Worm (Caenorhabditis elegans) whole organism, L3 larva: ENCODE measurements around the gene F15B9.8.
"Not testable (repeated sequence)": the region's sequence is repeated elsewhere in the genome, so short reads cannot be mapped to it uniquely, and the experiment has no call there.

Experiments used
- aly-2 ChIP-seq: fragments of 150-350 bp; optimal IDR thresholded peaks from 2 replicates; lab custom pipeline; 2014; ENCODE audit warnings: missing biosample characterization, missing genetic modification characterization
- ama-1 ChIP-seq: fragments of 150-350 bp; optimal IDR thresholded peaks from 2 replicates; lab custom pipeline; 2018
- ceh-82 ChIP-seq: fragments of 150-350 bp; optimal IDR thresholded peaks from 2 replicates; lab custom pipeline; 2014; ENCODE audit warnings: missing biosample characterization, missing genetic modification characterization
- fos-1 ChIP-seq: fragments of 150-350 bp; optimal IDR thresholded peaks from 2 replicates; lab custom pipeline; 2014; ENCODE audit warnings: missing biosample characterization, missing genetic modification characterization
- nfya-1 ChIP-seq: sonication (generic microtip); optimal IDR thresholded peaks from 2 replicates; lab custom pipeline; 2017; ENCODE audit warnings: missing genetic modification characterization, mild to moderate bottlenecking, missing compliant biosample characterization, antibody characterized with exemption, moderate library complexity; ENCODE audit not compliant: insufficient read depth
- nhr-11 ChIP-seq: fragments of 150-350 bp; optimal IDR thresholded peaks from 2 replicates; lab custom pipeline; 2014; ENCODE audit warnings: missing biosample characterization, missing genetic modification characterization
- nhr-12 ChIP-seq: fragments of 150-350 bp; optimal IDR thresholded peaks from 2 replicates; lab custom pipeline; 2014; ENCODE audit warnings: missing biosample characterization, missing genetic modification characterization
- pqm-1 ChIP-seq: fragments of 150-350 bp; optimal IDR thresholded peaks from 2 replicates; lab custom pipeline; 2017; ENCODE audit warnings: missing biosample characterization, missing genetic modification characterization, inconsistent platforms
- snpc-4 ChIP-seq: fragments of 150-350 bp; optimal IDR thresholded peaks from 2 replicates; lab custom pipeline; 2014; ENCODE audit warnings: missing biosample characterization, missing genetic modification characterization
- tbx-2 ChIP-seq: sonication (generic microtip); optimal IDR thresholded peaks from 2 replicates; lab custom pipeline; 2016; ENCODE audit warnings: mild to moderate bottlenecking, missing genetic modification characterization, missing compliant biosample characterization
- unc-39 ChIP-seq: sonication (generic microtip); optimal IDR thresholded peaks from 4 replicates; lab custom pipeline; 2017; ENCODE audit warnings: missing biosample characterization, missing genetic modification characterization
- unc-62 ChIP-seq: fragments of 150-350 bp; sonication (generic microtip); optimal IDR thresholded peaks from 4 replicates; lab custom pipeline; 2014; ENCODE audit warnings: missing biosample characterization, missing genetic modification reagents, missing genetic modification characterization
- zag-1 ChIP-seq: fragments of 150-350 bp; optimal IDR thresholded peaks from 2 replicates; lab custom pipeline; 2014; ENCODE audit warnings: missing biosample characterization, missing genetic modification characterization

- TF ChIP-seq tbx-2 (peak; percentile 5), snpc-4 (peak; percentile 24), nfya-1 (tag; lab: Kevin White, UChicago) (peak; percentile 66), pqm-1 (tag; lab: Kevin White, UChicago) (peak; percentile 2)
- TF ChIP-seq unc-62; zag-1 (tag; lab: Kevin White, UChicago); unc-39 (tag; lab: Kevin White, UChicago); fos-1; aly-2; nhr-11 (tag; lab: Kevin White, UChicago); nhr-12 (tag; lab: Kevin White, UChicago); ama-1 (lab: Kevin White, UChicago); ceh-82 (tag; lab: Kevin White, UChicago): not testable (repeated sequence)
Measured at ce11 chrV:12967925-12968327, 20.4 kb upstream of the F15B9.8 start, which contains the start of gene R186.8.
